Fruit fly (Drosophila melanogaster) whole organism, embryonic: ENCODE data around the gene Antp.
A peak's percentile ranks its signal among the peaks of the same experiment; 100 is the strongest.

Experiments used
- Bdp1 ChIP-seq: fragments of 200-800 bp; sonication (Bioruptor generic); optimal IDR thresholded peaks from 3 replicates; lab custom pipeline; 2016; ENCODE audit warnings: missing biosample characterization, missing genetic modification characterization
- Bgb ChIP-seq: fragments of 200-800 bp; sonication (Bioruptor generic); IDR thresholded peaks from 2 replicates; pipeline ENCODE4 v1.3.6; 2022; ENCODE audit warnings: missing biosample characterization, missing genetic modification characterization; ENCODE audit not compliant: partially characterized antibody
- CG10543 ChIP-seq: fragments of 200-800 bp; sonication (Bioruptor generic); optimal IDR thresholded peaks from 3 replicates; lab custom pipeline; 2017; ENCODE audit warnings: missing biosample characterization, mild to moderate bottlenecking, missing genetic modification characterization, moderate library complexity
- CG11085 ChIP-seq: fragments of 200-800 bp; sonication (Bioruptor generic); IDR thresholded peaks from 2 replicates; pipeline ENCODE4 v1.3.6; 2022; ENCODE audit warnings: missing biosample characterization, missing genetic modification characterization
- CG11456 ChIP-seq: fragments of 200-800 bp; sonication (Bioruptor generic); IDR thresholded peaks from 3 replicates; pipeline ENCODE4 v1.3.6; 2022; ENCODE audit warnings: missing biosample characterization, missing genetic modification characterization
- CG11504 ChIP-seq: fragments of 200-800 bp; sonication (Bioruptor generic); optimal IDR thresholded peaks from 3 replicates; lab custom pipeline; 2019; ENCODE audit warnings: missing biosample characterization, mild to moderate bottlenecking, missing genetic modification characterization, moderate library complexity
- CG12769 ChIP-seq: fragments of 200-800 bp; sonication (Bioruptor generic); optimal IDR thresholded peaks from 2 replicates; lab custom pipeline; 2019; ENCODE audit warnings: missing biosample characterization, mild to moderate bottlenecking, missing genetic modification characterization, moderate library complexity
- CG14710 ChIP-seq: fragments of 200-800 bp; sonication (Bioruptor generic); optimal IDR thresholded peaks from 3 replicates; lab custom pipeline; 2019; ENCODE audit warnings: missing biosample characterization, mild to moderate bottlenecking, missing genetic modification characterization, moderate library complexity
- CG15479 ChIP-seq: fragments of 200-800 bp; sonication (Bioruptor generic); optimal IDR thresholded peaks from 3 replicates; lab custom pipeline; 2019; ENCODE audit warnings: missing biosample characterization, mild to moderate bottlenecking, missing genetic modification characterization, moderate library complexity
- CG1647 ChIP-seq: fragments of 200-800 bp; sonication (Bioruptor generic); optimal IDR thresholded peaks from 3 replicates; lab custom pipeline; 2016; ENCODE audit warnings: missing biosample characterization, missing genetic modification characterization
- CG17361 ChIP-seq: fragments of 200-800 bp; sonication (Bioruptor generic); IDR thresholded peaks from 3 replicates; pipeline ENCODE4 v1.3.6; 2022; ENCODE audit warnings: missing biosample characterization, missing genetic modification characterization
- CG2712 ChIP-seq: fragments of 200-800 bp; optimal IDR thresholded peaks from 3 replicates; lab custom pipeline; 2019; ENCODE audit warnings: missing biosample characterization, mild to moderate bottlenecking, missing genetic modification characterization, moderate library complexity
- CG31365 ChIP-seq: fragments of 200-800 bp; sonication (Bioruptor generic); optimal IDR thresholded peaks from 2 replicates; lab custom pipeline; 2018; ENCODE audit warnings: missing biosample characterization, mild to moderate bottlenecking, missing genetic modification characterization
- CG32532 ChIP-seq: fragments of 200-800 bp; sonication (Bioruptor generic); IDR thresholded peaks from 2 replicates; pipeline ENCODE4 v1.3.6; 2022; ENCODE audit warnings: missing biosample characterization, missing genetic modification characterization
- CG33213 ChIP-seq: fragments of 200-800 bp; sonication (Bioruptor generic); optimal IDR thresholded peaks from 3 replicates; lab custom pipeline; 2016; ENCODE audit warnings: missing biosample characterization, missing genetic modification characterization
- CG6791 ChIP-seq: fragments of 200-800 bp; sonication (Bioruptor generic); IDR thresholded peaks from 3 replicates; pipeline ENCODE4 v1.3.6; 2022; ENCODE audit warnings: missing biosample characterization, missing genetic modification characterization; ENCODE audit not compliant: partially characterized antibody
- CG7839 ChIP-seq: fragments of 200-800 bp; sonication (Bioruptor generic); optimal IDR thresholded peaks from 3 replicates; lab custom pipeline; 2018; ENCODE audit warnings: missing biosample characterization, mild to moderate bottlenecking, missing genetic modification characterization, moderate library complexity
- CG9609 ChIP-seq: fragments of 200-800 bp; sonication (Bioruptor generic); optimal IDR thresholded peaks from 3 replicates; lab custom pipeline; 2016; ENCODE audit warnings: missing biosample characterization, missing genetic modification characterization
- CG9817 ChIP-seq: fragments of 200-800 bp; sonication (Bioruptor generic); optimal IDR thresholded peaks from 2 replicates; lab custom pipeline; 2018; ENCODE audit warnings: missing biosample characterization, mild to moderate bottlenecking, missing genetic modification characterization, moderate library complexity
- CoRest ChIP-seq: fragments of 200-800 bp; sonication (Bioruptor generic); optimal IDR thresholded peaks from 3 replicates; lab custom pipeline; 2018; ENCODE audit warnings: missing biosample characterization, mild to moderate bottlenecking, missing genetic modification characterization, moderate library complexity
- Dek ChIP-seq: fragments of 200-800 bp; sonication (Bioruptor generic); optimal IDR thresholded peaks from 3 replicates; lab custom pipeline; 2019; ENCODE audit warnings: missing biosample characterization, mild to moderate bottlenecking, missing genetic modification characterization, moderate library complexity
- Dp ChIP-seq: fragments of 200-800 bp; sonication (Bioruptor generic); optimal IDR thresholded peaks from 2 replicates; lab custom pipeline; 2018; ENCODE audit warnings: missing biosample characterization, mild to moderate bottlenecking, missing genetic modification characterization, moderate library complexity
- Ets65A ChIP-seq: fragments of 200-800 bp; sonication (Bioruptor generic); peaks from one replicate; lab custom pipeline; 2016; ENCODE audit warnings: missing biosample characterization, missing genetic modification characterization
- Ets97D ChIP-seq: fragments of 200-800 bp; sonication (Bioruptor generic); optimal IDR thresholded peaks from 3 replicates; lab custom pipeline; 2016; ENCODE audit warnings: missing biosample characterization, missing genetic modification characterization
- HmgD ChIP-seq: fragments of 200-800 bp; sonication (Bioruptor generic); optimal IDR thresholded peaks from 3 replicates; lab custom pipeline; 2016; ENCODE audit warnings: missing biosample characterization, missing genetic modification characterization
- Myb ChIP-seq: fragments of 200-800 bp; sonication (Bioruptor generic); optimal IDR thresholded peaks from 2 replicates; lab custom pipeline; 2016; ENCODE audit warnings: missing biosample characterization, missing genetic modification characterization
- Rfx ChIP-seq: fragments of 200-800 bp; sonication (Bioruptor generic); IDR thresholded peaks from 2 replicates; pipeline ENCODE4 v1.3.6; 2022; ENCODE audit warnings: missing biosample characterization, missing genetic modification characterization
- Sry-δ ChIP-seq: fragments of 200-800 bp; sonication (Bioruptor generic); optimal IDR thresholded peaks from 2 replicates; lab custom pipeline; 2016; ENCODE audit warnings: missing biosample characterization, missing genetic modification characterization
- Trl ChIP-seq, 3 experiments: fragments of >200 bp in 2 of 3; fragments of 200-800 bp in 1 of 3; sonication (Bioruptor generic) in 1 of 3; optimal IDR thresholded peaks; 2 replicates in 1 of 3; 3 replicates in 2 of 3; lab custom pipeline; 2016 to 2017; ENCODE audit warnings: missing biosample characterization in 1 of 3, missing genetic modification characterization in 1 of 3
- cas ChIP-seq: fragments of 200-800 bp; sonication (Bioruptor generic); IDR thresholded peaks from 2 replicates; pipeline ENCODE4 v1.3.6; 2022; ENCODE audit warnings: missing biosample characterization, missing genetic modification characterization
- chif ChIP-seq, 2 experiments: fragments of 200-800 bp; sonication (Bioruptor generic); optimal IDR thresholded peaks; 3 replicates each; lab custom pipeline; 2016; ENCODE audit warnings: missing biosample characterization in 2 of 2, missing genetic modification characterization in 2 of 2
- chinmo ChIP-seq: fragments of 200-800 bp; sonication (Bioruptor generic); IDR thresholded peaks from 4 replicates; pipeline ENCODE4 v1.3.6; 2022; ENCODE audit warnings: missing biosample characterization, missing genetic modification characterization; ENCODE audit not compliant: partially characterized antibody
- dmrt99B ChIP-seq: fragments of 200-800 bp; sonication (Bioruptor generic); optimal IDR thresholded peaks from 2 replicates; lab custom pipeline; 2018; ENCODE audit warnings: missing biosample characterization, mild to moderate bottlenecking, missing genetic modification characterization, moderate library complexity
- dpn ChIP-seq, 2 experiments: fragments of 200-800 bp; sonication (Bioruptor generic); optimal IDR thresholded peaks; 3 replicates each; lab custom pipeline; 2016; ENCODE audit warnings: missing biosample characterization in 2 of 2, missing genetic modification characterization in 2 of 2
- gem ChIP-seq: fragments of 200-800 bp; sonication (Bioruptor generic); optimal IDR thresholded peaks from 2 replicates; lab custom pipeline; 2019; ENCODE audit warnings: missing biosample characterization, mild to moderate bottlenecking, missing genetic modification characterization, moderate library complexity
- gro ChIP-seq: fragments of 200-800 bp; sonication (Bioruptor generic); optimal IDR thresholded peaks from 2 replicates; lab custom pipeline; 2016; ENCODE audit warnings: missing biosample characterization, missing genetic modification characterization
- hkb ChIP-seq, 2 experiments: fragments of 200-800 bp in 1 of 2; fragments of >200 bp in 1 of 2; sonication (Bioruptor generic) in 1 of 2; IDR thresholded peaks in 1 of 2; optimal IDR thresholded peaks in 1 of 2; 2 replicates each; pipeline versions ENCODE4 v1.3.6 to Lab custom; 2017 to 2022; ENCODE audit warnings: missing biosample characterization in 1 of 2, missing genetic modification characterization in 1 of 2
- jumu ChIP-seq: fragments of 200-800 bp; sonication (Bioruptor generic); optimal IDR thresholded peaks from 3 replicates; lab custom pipeline; 2016; ENCODE audit warnings: missing biosample characterization, missing genetic modification characterization
- knrl ChIP-seq: fragments of 200-800 bp; sonication (Bioruptor generic); IDR thresholded peaks from 3 replicates; pipeline ENCODE4 v1.3.6; 2022; ENCODE audit warnings: missing biosample characterization, missing genetic modification characterization; ENCODE audit not compliant: partially characterized antibody
- lab ChIP-seq: fragments of 200-800 bp; sonication (Bioruptor generic); optimal IDR thresholded peaks from 3 replicates; lab custom pipeline; 2017; ENCODE audit warnings: missing biosample characterization, missing genetic modification characterization, mild to moderate bottlenecking, moderate library complexity, missing genetic modification reagents
- nmo ChIP-seq: fragments of 200-800 bp; sonication (Bioruptor generic); optimal IDR thresholded peaks from 2 replicates; lab custom pipeline; 2018; ENCODE audit warnings: missing biosample characterization, mild to moderate bottlenecking, missing genetic modification characterization, moderate library complexity
- pita ChIP-seq: fragments of 200-800 bp; sonication (Bioruptor generic); optimal IDR thresholded peaks from 2 replicates; lab custom pipeline; 2017; ENCODE audit warnings: missing biosample characterization, mild to moderate bottlenecking, missing genetic modification characterization
- row ChIP-seq: fragments of 200-800 bp; sonication (Bioruptor generic); IDR thresholded peaks from 3 replicates; pipeline ENCODE4 v1.3.6; 2022; ENCODE audit warnings: missing biosample characterization, missing genetic modification characterization
- shn ChIP-seq: fragments of 200-800 bp; sonication (Bioruptor generic); optimal IDR thresholded peaks from 3 replicates; lab custom pipeline; 2016; ENCODE audit warnings: missing biosample characterization, missing genetic modification characterization
- ssp ChIP-seq: fragments of 200-800 bp; sonication (Bioruptor generic); IDR thresholded peaks from 2 replicates; pipeline ENCODE4 v1.3.6; 2022; ENCODE audit warnings: missing biosample characterization, missing genetic modification characterization
- stwl ChIP-seq: fragments of 200-800 bp; sonication (Bioruptor generic); optimal IDR thresholded peaks from 3 replicates; lab custom pipeline; 2018; ENCODE audit warnings: missing biosample characterization, mild to moderate bottlenecking, missing genetic modification characterization, moderate library complexity
- twi ChIP-seq: fragments of 200-800 bp; optimal IDR thresholded peaks from 2 replicates; lab custom pipeline; 2019; ENCODE audit warnings: missing biosample characterization, mild to moderate bottlenecking, missing genetic modification characterization, moderate library complexity
- yki ChIP-seq: fragments of >200 bp; optimal IDR thresholded peaks from 3 replicates; lab custom pipeline; 2018
- zfh2 ChIP-seq: fragments of 200-800 bp; sonication (Bioruptor generic); optimal IDR thresholded peaks from 2 replicates; lab custom pipeline; 2016; ENCODE audit warnings: missing biosample characterization, missing genetic modification characterization

The Antp gene

dm6 chr3R:6908105-6908504 is 90.9 kb downstream of the Antp start (continued):
- TF ChIP-seq gem (tag; lab: Kevin White, UChicago), result peak; percentile 5
- peak; percentile 50 for TF ChIP-seq Rfx (GFP tag; lab: Robert Waterston, UW)
- peak; percentile 5 for TF ChIP-seq Sry-δ (GFP tag; lab: Kevin White, UChicago)
- TF ChIP-seq nmo (GFP tag; lab: Kevin White, UChicago), result peak; percentile 63
- TF ChIP-seq stwl (tag; lab: Kevin White, UChicago), result peak; percentile 86
- TF ChIP-seq lab, result no peak
- peak; percentile 91 for TF ChIP-seq Ets65A
- peak in 1 of 2 experiments; percentile 29 for TF ChIP-seq dpn (GFP tag; optimal IDR thresholded peaks at IDR 0.05; lab: Kevin White, UChicago)
- TF ChIP-seq CG7839 (tag; lab: Kevin White, UChicago), result peak; percentile 19
- peak; percentile 36 for TF ChIP-seq pita (GFP tag; lab: Kevin White, UChicago)
- TF ChIP-seq Myb (GFP tag; lab: Kevin White, UChicago), result peak; percentile 100
- TF ChIP-seq CG12769 (tag; lab: Kevin White, UChicago), result peak; percentile 22
- 0 out of 3 replicates have a peak, but pooled peaks have one; percentile 11 for TF ChIP-seq row (GFP tag; lab: Robert Waterston, UW)
- TF ChIP-seq CG11504 (tag; lab: Kevin White, UChicago), result peak; percentile 98
- 0 out of 2 replicates have a peak, but pooled peaks have one; percentile 18 for TF ChIP-seq CG11085 (GFP tag; lab: Robert Waterston, UW)
- no peak for TF ChIP-seq CG15479 (GFP tag; lab: Kevin White, UChicago)
- no peak for TF ChIP-seq CG32532 (GFP tag; lab: Robert Waterston, UW)
- peak; percentile 13 for TF ChIP-seq CG33213
- TF ChIP-seq CG17361, result peak; percentile 24; the same call in 1 of the 3 replicates
- peak; percentile 71 for TF ChIP-seq yki (lab: Kevin White, UChicago)
- TF ChIP-seq Ets97D, result peak; percentile 41
- TF ChIP-seq CoRest, result peak; percentile 63
- no peak for TF ChIP-seq twi (tag; lab: Kevin White, UChicago)
- peak; percentile 41; the same call in 1 of the 2 replicates for TF ChIP-seq Bgb (GFP tag; lab: Robert Waterston, UW)
- peak; percentile 27 for TF ChIP-seq Dp (GFP tag; lab: Kevin White, UChicago)
- peak; percentile 15 for TF ChIP-seq CG9609 (GFP tag; lab: Kevin White, UChicago)
- TF ChIP-seq CG9817 (tag; lab: Kevin White, UChicago), result peak; percentile 12
- TF ChIP-seq gro (GFP tag; lab: Kevin White, UChicago), result no peak
- TF ChIP-seq chif (GFP tag; optimal IDR thresholded peaks at IDR 0.05; lab: Kevin White, UChicago), result peak in 1 of 2 experiments; percentile 43
- no peak for TF ChIP-seq CG10543 (GFP tag; lab: Kevin White, UChicago)
- TF ChIP-seq cas (GFP tag; lab: Robert Waterston, UW), result no peak
- TF ChIP-seq dmrt99B, result no peak
- TF ChIP-seq CG1647 (GFP tag; lab: Kevin White, UChicago), result no peak
- peak; percentile 3 for TF ChIP-seq Dek (tag; lab: Kevin White, UChicago)
- peak; percentile 18 for TF ChIP-seq CG2712 (tag; lab: Kevin White, UChicago)
- peak; percentile 90 for TF ChIP-seq Bdp1 (GFP tag; lab: Kevin White, UChicago)
- peak; percentile 98 for TF ChIP-seq hkb (optimal IDR thresholded peaks at IDR 0.05; lab: Kevin White, UChicago)
- no peak for TF ChIP-seq hkb (GFP tag; IDR thresholded peaks at IDR 0.05; lab: Robert Waterston, UW)
- peak in 1 of 2 experiments; percentile 7 for TF ChIP-seq Trl (optimal IDR thresholded peaks at IDR 0.05; lab: Kevin White, UChicago)
- no peak for TF ChIP-seq Trl (GFP tag; optimal IDR thresholded peaks at IDR 0.05; lab: Kevin White, UChicago)
- no peak for TF ChIP-seq shn (GFP tag; lab: Kevin White, UChicago)
- peak; percentile 26; the same call in 1 of the 3 replicates for TF ChIP-seq CG6791
- TF ChIP-seq CG11456 (GFP tag; lab: Robert Waterston, UW), result no peak
- TF ChIP-seq HmgD (GFP tag; lab: Kevin White, UChicago), result peak; percentile 52
- TF ChIP-seq chinmo (GFP tag; lab: Robert Waterston, UW), result peak; percentile 87; the same call in 2 of the 4 replicates
- peak; percentile 20; the same call in 1 of the 2 replicates for TF ChIP-seq ssp (GFP tag; lab: Robert Waterston, UW)
- no peak for TF ChIP-seq zfh2 (GFP tag; lab: Kevin White, UChicago)
- peak; percentile 22 for TF ChIP-seq jumu (GFP tag; lab: Kevin White, UChicago)
- TF ChIP-seq CG31365 (tag; lab: Kevin White, UChicago), result peak; percentile 100
- TF ChIP-seq knrl, result peak; percentile 73; the same call in 2 of the 3 replicates
- TF ChIP-seq CG14710 (tag; lab: Kevin White, UChicago), result peak; percentile 13
